Fruit fly (Drosophila melanogaster) whole organism, embryonic: Measurements from ENCODE around the gene CG11679.

ENCODE experiments used
- Atf6 ChIP-seq: fragments of 200-800 bp; sonication (Bioruptor generic); IDR thresholded peaks from 2 replicates; pipeline ENCODE4 v1.3.6; 2022; ENCODE audit warnings: missing biosample characterization, missing genetic modification characterization
- CG12155 ChIP-seq: fragments of 200-800 bp; sonication (Bioruptor generic); optimal IDR thresholded peaks from 3 replicates; lab custom pipeline; 2016; ENCODE audit warnings: missing biosample characterization, missing genetic modification characterization
- CG12659 ChIP-seq: fragments of 200-800 bp; sonication (Bioruptor generic); optimal IDR thresholded peaks from 3 replicates; lab custom pipeline; 2017; ENCODE audit warnings: mild to moderate bottlenecking, missing biosample characterization, missing genetic modification reagents, missing genetic modification characterization
- CG13424 ChIP-seq: fragments of 200-800 bp; sonication (Bioruptor generic); optimal IDR thresholded peaks from 2 replicates; lab custom pipeline; 2019; ENCODE audit warnings: missing biosample characterization, mild to moderate bottlenecking, missing genetic modification characterization, moderate library complexity
- CG14710 ChIP-seq: fragments of 200-800 bp; sonication (Bioruptor generic); optimal IDR thresholded peaks from 3 replicates; lab custom pipeline; 2019; ENCODE audit warnings: missing biosample characterization, mild to moderate bottlenecking, missing genetic modification characterization, moderate library complexity
- CG15514 ChIP-seq: fragments of 200-800 bp; sonication (Bioruptor generic); optimal IDR thresholded peaks from 3 replicates; lab custom pipeline; 2017; ENCODE audit warnings: missing biosample characterization, missing genetic modification characterization, mild to moderate bottlenecking, moderate library complexity, missing genetic modification reagents
- CG18476 ChIP-seq: fragments of 200-800 bp; sonication (Bioruptor generic); optimal IDR thresholded peaks from 2 replicates; lab custom pipeline; 2016; ENCODE audit warnings: missing biosample characterization, mild to moderate bottlenecking, missing genetic modification characterization
- CG2116 ChIP-seq: fragments of 200-800 bp; sonication (Bioruptor generic); optimal IDR thresholded peaks from 3 replicates; lab custom pipeline; 2018; ENCODE audit warnings: missing biosample characterization, mild to moderate bottlenecking, missing genetic modification characterization
- CG2120 ChIP-seq: fragments of 200-800 bp; sonication (Bioruptor generic); optimal IDR thresholded peaks from 3 replicates; lab custom pipeline; 2016; ENCODE audit warnings: missing biosample characterization, missing genetic modification characterization
- CG2202 ChIP-seq: fragments of 200-800 bp; sonication (Bioruptor generic); optimal IDR thresholded peaks from 2 replicates; lab custom pipeline; 2018; ENCODE audit warnings: missing biosample characterization, mild to moderate bottlenecking, missing genetic modification characterization
- CG2889 ChIP-seq: fragments of 200-800 bp; sonication (Bioruptor generic); IDR thresholded peaks from 3 replicates; pipeline ENCODE4 v1.3.6; 2022; ENCODE audit warnings: missing biosample characterization, missing genetic modification characterization
- CG31388 ChIP-seq: fragments of 200-800 bp; sonication (Bioruptor generic); optimal IDR thresholded peaks from 2 replicates; lab custom pipeline; 2016; ENCODE audit warnings: missing biosample characterization, missing genetic modification characterization
- CG3163 ChIP-seq: fragments of 200-800 bp; sonication (Bioruptor generic); optimal IDR thresholded peaks from 3 replicates; lab custom pipeline; 2016; ENCODE audit warnings: missing biosample characterization, missing genetic modification characterization
- CG3995 ChIP-seq: fragments of 200-800 bp; sonication (Bioruptor generic); optimal IDR thresholded peaks from 3 replicates; lab custom pipeline; 2016; ENCODE audit warnings: missing biosample characterization, missing genetic modification characterization
- CG6854 ChIP-seq: fragments of 200-800 bp; sonication (Bioruptor generic); optimal IDR thresholded peaks from 3 replicates; lab custom pipeline; 2017; ENCODE audit warnings: missing biosample characterization, mild to moderate bottlenecking, missing genetic modification characterization
- CG7372 ChIP-seq: fragments of 200-800 bp; sonication (Bioruptor generic); IDR thresholded peaks from 2 replicates; pipeline ENCODE4 v1.3.6; 2022; ENCODE audit warnings: missing biosample characterization, missing genetic modification characterization
- CG7928 ChIP-seq: fragments of 200-800 bp; sonication (Bioruptor generic); optimal IDR thresholded peaks from 2 replicates; lab custom pipeline; 2017; ENCODE audit warnings: missing biosample characterization, mild to moderate bottlenecking, missing genetic modification characterization
- CG8089 ChIP-seq: fragments of 200-800 bp; sonication (Bioruptor generic); optimal IDR thresholded peaks from 3 replicates; lab custom pipeline; 2016; ENCODE audit warnings: missing biosample characterization, missing genetic modification characterization
- CG8281 ChIP-seq: fragments of 200-800 bp; sonication (Bioruptor generic); optimal IDR thresholded peaks from 2 replicates; lab custom pipeline; 2018; ENCODE audit warnings: missing biosample characterization, mild to moderate bottlenecking, missing genetic modification characterization, moderate library complexity
- CG8924 ChIP-seq: fragments of 200-800 bp; optimal IDR thresholded peaks from 3 replicates; lab custom pipeline; 2019; ENCODE audit warnings: missing biosample characterization, mild to moderate bottlenecking, missing genetic modification characterization, moderate library complexity
- CG9437 ChIP-seq: fragments of 200-800 bp; sonication (Bioruptor generic); optimal IDR thresholded peaks from 2 replicates; lab custom pipeline; 2018; ENCODE audit warnings: missing biosample characterization, mild to moderate bottlenecking, missing genetic modification characterization
- CG9727 ChIP-seq: fragments of 200-800 bp; sonication (Bioruptor generic); optimal IDR thresholded peaks from 3 replicates; lab custom pipeline; 2017; ENCODE audit warnings: missing biosample characterization, mild to moderate bottlenecking, missing genetic modification characterization
- CG9932 ChIP-seq: fragments of 200-800 bp; sonication (Bioruptor generic); IDR thresholded peaks from 2 replicates; pipeline ENCODE4 v1.3.6; 2022; ENCODE audit warnings: missing biosample characterization, missing genetic modification characterization
- Dip3 ChIP-seq: fragments of 200-800 bp; sonication (Bioruptor generic); optimal IDR thresholded peaks from 3 replicates; lab custom pipeline; 2016; ENCODE audit warnings: missing biosample characterization, missing genetic modification characterization
- Dll ChIP-seq: fragments of 200-800 bp; sonication (Bioruptor generic); IDR thresholded peaks from 4 replicates; pipeline ENCODE4 v1.3.6; 2022; ENCODE audit warnings: missing biosample characterization, missing genetic modification characterization; ENCODE audit not compliant: partially characterized antibody
- Eip74EF ChIP-seq, 2 experiments: fragments of 200-800 bp in 1 of 2; fragments of >200 bp in 1 of 2; sonication (Bioruptor generic) in 1 of 2; optimal IDR thresholded peaks; 2 replicates each; lab custom pipeline; 2017 to 2019; ENCODE audit warnings: missing biosample characterization in 2 of 2, missing genetic modification characterization in 2 of 2, mild to moderate bottlenecking in 1 of 2, moderate library complexity in 1 of 2
- Fer3 ChIP-seq: fragments of 200-800 bp; sonication (Bioruptor generic); optimal IDR thresholded peaks from 2 replicates; lab custom pipeline; 2018; ENCODE audit warnings: missing biosample characterization, mild to moderate bottlenecking, missing genetic modification characterization, moderate library complexity
- H15 ChIP-seq: fragments of 200-800 bp; sonication (Bioruptor generic); IDR thresholded peaks from 3 replicates; pipeline ENCODE4 v1.3.6; 2022; ENCODE audit warnings: missing biosample characterization, missing genetic modification characterization
- HmgZ ChIP-seq: fragments of 200-800 bp; sonication (Bioruptor generic); optimal IDR thresholded peaks from 2 replicates; lab custom pipeline; 2018; ENCODE audit warnings: missing biosample characterization, mild to moderate bottlenecking, missing genetic modification characterization
- Hmx ChIP-seq: fragments of 200-800 bp; sonication (Bioruptor generic); optimal IDR thresholded peaks from 2 replicates; lab custom pipeline; 2016; ENCODE audit warnings: missing biosample characterization, missing genetic modification characterization
- NK7.1 ChIP-seq: fragments of 200-800 bp; sonication (Bioruptor generic); optimal IDR thresholded peaks from 3 replicates; lab custom pipeline; 2016; ENCODE audit warnings: missing biosample characterization, missing genetic modification characterization
- Nf-YB ChIP-seq: fragments of 200-800 bp; sonication (Bioruptor generic); optimal IDR thresholded peaks from 3 replicates; lab custom pipeline; 2019; ENCODE audit warnings: missing biosample characterization, mild to moderate bottlenecking, missing genetic modification characterization, moderate library complexity
- PHDP ChIP-seq: fragments of 200-800 bp; sonication (Bioruptor generic); optimal IDR thresholded peaks from 3 replicates; lab custom pipeline; 2018; ENCODE audit warnings: missing biosample characterization, mild to moderate bottlenecking, missing genetic modification characterization, moderate library complexity
- ara ChIP-seq: fragments of 200-800 bp; sonication (Bioruptor generic); IDR thresholded peaks from 2 replicates; pipeline ENCODE4 v1.3.6; 2022; ENCODE audit warnings: missing biosample characterization, missing genetic modification characterization
- bigmax ChIP-seq: fragments of 200-800 bp; sonication (Bioruptor generic); optimal IDR thresholded peaks from 2 replicates; lab custom pipeline; 2018; ENCODE audit warnings: missing biosample characterization, mild to moderate bottlenecking, missing genetic modification characterization
- bowl ChIP-seq: fragments of 200-800 bp; sonication (Bioruptor generic); IDR thresholded peaks from 2 replicates; pipeline ENCODE4 v1.3.6; 2022; ENCODE audit warnings: missing biosample characterization, missing genetic modification characterization
- crol ChIP-seq: fragments of 200-800 bp; sonication (Bioruptor generic); IDR thresholded peaks from 2 replicates; pipeline ENCODE4 v1.3.6; 2022; ENCODE audit warnings: missing biosample characterization, missing genetic modification characterization
- crp ChIP-seq, 2 experiments: fragments of 200-800 bp; sonication (Bioruptor generic); optimal IDR thresholded peaks; 2 replicates in 1 of 2; 3 replicates in 1 of 2; lab custom pipeline; 2017; ENCODE audit warnings: missing biosample characterization in 2 of 2, missing genetic modification characterization in 2 of 2, mild to moderate bottlenecking in 1 of 2, moderate library complexity in 1 of 2
- grn ChIP-seq: fragments of 200-800 bp; sonication (Bioruptor generic); optimal IDR thresholded peaks from 3 replicates; lab custom pipeline; 2017; ENCODE audit warnings: missing biosample characterization, missing genetic modification characterization
- gro ChIP-seq: fragments of 200-800 bp; sonication (Bioruptor generic); optimal IDR thresholded peaks from 2 replicates; lab custom pipeline; 2016; ENCODE audit warnings: missing biosample characterization, missing genetic modification characterization
- gsb ChIP-seq: fragments of 200-800 bp; sonication (Bioruptor generic); IDR thresholded peaks from 2 replicates; pipeline ENCODE4 v1.3.6; 2022; ENCODE audit warnings: missing biosample characterization, missing genetic modification characterization
- hth ChIP-seq: fragments of >200 bp; optimal IDR thresholded peaks from 2 replicates; lab custom pipeline; 2017; ENCODE audit warnings: inconsistent platforms
- otp ChIP-seq: fragments of 200-800 bp; sonication (Bioruptor generic); IDR thresholded peaks from 3 replicates; pipeline ENCODE4, ENCODE4 v1.3.6; 2022; ENCODE audit warnings: missing biosample characterization, missing genetic modification characterization
- peb ChIP-seq: fragments of 200-800 bp; sonication (Bioruptor generic); IDR thresholded peaks from 2 replicates; pipeline ENCODE4 v1.3.6; 2022; ENCODE audit warnings: missing biosample characterization, missing genetic modification characterization
- phol ChIP-seq: fragments of 200-800 bp; sonication (Bioruptor generic); optimal IDR thresholded peaks from 3 replicates; lab custom pipeline; 2018; ENCODE audit warnings: missing biosample characterization, mild to moderate bottlenecking, missing genetic modification characterization, moderate library complexity
- ranshi ChIP-seq: fragments of 200-800 bp; sonication (Bioruptor generic); IDR thresholded peaks from 2 replicates; pipeline ENCODE4 v1.3.6; 2022; ENCODE audit warnings: missing biosample characterization, missing genetic modification characterization
- row ChIP-seq: fragments of 200-800 bp; sonication (Bioruptor generic); IDR thresholded peaks from 3 replicates; pipeline ENCODE4 v1.3.6; 2022; ENCODE audit warnings: missing biosample characterization, missing genetic modification characterization
- sens-2 ChIP-seq: fragments of 200-800 bp; sonication (Bioruptor generic); IDR thresholded peaks from 2 replicates; pipeline ENCODE4 v1.3.6; 2022; ENCODE audit warnings: missing biosample characterization, missing genetic modification characterization
- seq ChIP-seq: fragments of 200-800 bp; sonication (Bioruptor generic); IDR thresholded peaks from 2 replicates; pipeline ENCODE4 v1.3.6; 2022; ENCODE audit warnings: missing biosample characterization, missing genetic modification characterization
- sug ChIP-seq: fragments of 200-800 bp; optimal IDR thresholded peaks from 2 replicates; lab custom pipeline; 2019; ENCODE audit warnings: missing biosample characterization, mild to moderate bottlenecking, missing genetic modification characterization, moderate library complexity
- toy ChIP-seq: fragments of 200-800 bp; sonication (Bioruptor generic); IDR thresholded peaks from 2 replicates; pipeline ENCODE4 v1.3.6; 2022; ENCODE audit warnings: missing biosample characterization, missing genetic modification characterization
- trem ChIP-seq: fragments of 200-800 bp; optimal IDR thresholded peaks from 3 replicates; lab custom pipeline; 2019; ENCODE audit warnings: missing biosample characterization, mild to moderate bottlenecking, missing genetic modification characterization, moderate library complexity
- vfl ChIP-seq: fragments of 200-800 bp; sonication (Bioruptor generic); optimal IDR thresholded peaks from 2 replicates; lab custom pipeline; 2016; ENCODE audit warnings: missing biosample characterization, missing genetic modification characterization

Gene CG11679

dm6 chrX:15737110-15737509 is 1.6 kb downstream of the CG11679 start, which contains the start of gene Arp6 (continued):
- no peak for TF ChIP-seq sens-2 (GFP tag; lab: Robert Waterston, UW)
- no peak for TF ChIP-seq grn (GFP tag; lab: Kevin White, UChicago)
- no peak for TF ChIP-seq Fer3 (tag; lab: Kevin White, UChicago)
- TF ChIP-seq peb (GFP tag; lab: Robert Waterston, UW): no peak
- TF ChIP-seq phol (tag; lab: Kevin White, UChicago): no peak
- no peak for TF ChIP-seq Dip3 (GFP tag; lab: Kevin White, UChicago)
- no peak for TF ChIP-seq CG2202
- TF ChIP-seq gsb (GFP tag; lab: Robert Waterston, UW): no peak
- 0 out of 4 replicates have a peak, but pooled peaks have one; percentile 42 for TF ChIP-seq Dll (GFP tag; lab: Robert Waterston, UW)
- TF ChIP-seq toy (GFP tag; lab: Robert Waterston, UW): no peak
- TF ChIP-seq CG12659: no peak
- TF ChIP-seq CG2120: no peak
- TF ChIP-seq ranshi (GFP tag; lab: Robert Waterston, UW): no peak
- TF ChIP-seq vfl (GFP tag; lab: Kevin White, UChicago): no peak
- TF ChIP-seq hth (lab: Kevin White, UChicago): no peak
- TF ChIP-seq CG18476 (GFP tag; lab: Kevin White, UChicago): no peak
- no peak for TF ChIP-seq CG2889 (GFP tag; lab: Robert Waterston, UW)
- no peak for TF ChIP-seq CG7928
- TF ChIP-seq CG8924 (tag; lab: Kevin White, UChicago): no peak
- no peak for TF ChIP-seq gro (GFP tag; lab: Kevin White, UChicago)
- TF ChIP-seq CG3163: no peak
- TF ChIP-seq NK7.1 (GFP tag; lab: Kevin White, UChicago): no peak
- TF ChIP-seq CG12155: no peak
- TF ChIP-seq seq (GFP tag; lab: Robert Waterston, UW): no peak
- no peak for TF ChIP-seq H15
- no peak for TF ChIP-seq bowl (GFP tag; lab: Robert Waterston, UW)
- peak; percentile 26 for TF ChIP-seq CG14710 (tag; lab: Kevin White, UChicago)
- no peak for TF ChIP-seq bigmax (GFP tag; lab: Kevin White, UChicago)
- no peak for TF ChIP-seq Eip74EF (GFP tag; optimal IDR thresholded peaks at IDR 0.05; lab: Kevin White, UChicago)
- TF ChIP-seq sug (tag; lab: Kevin White, UChicago): peak; percentile 6
- TF ChIP-seq CG8089: no peak
- TF ChIP-seq CG7372 (GFP tag; lab: Robert Waterston, UW): no peak
- no peak for TF ChIP-seq Nf-YB (GFP tag; lab: Kevin White, UChicago)
- peak; percentile 65 for TF ChIP-seq CG3995 (GFP tag; lab: Kevin White, UChicago)
- TF ChIP-seq trem: peak; percentile 29
- no peak for TF ChIP-seq CG9727 (GFP tag; lab: Kevin White, UChicago)
- TF ChIP-seq CG6854 (GFP tag; lab: Kevin White, UChicago): no peak
- no peak for TF ChIP-seq CG9932
- no peak for TF ChIP-seq CG9437
- no peak for TF ChIP-seq CG8281 (tag; lab: Kevin White, UChicago)
- no peak for TF ChIP-seq Hmx (GFP tag; lab: Kevin White, UChicago)
- TF ChIP-seq crol (GFP tag; lab: Robert Waterston, UW): no peak
- peak; percentile 26 for TF ChIP-seq CG15514 (GFP tag; lab: Kevin White, UChicago)
- peak in 1 of 2 experiments; percentile 65 for TF ChIP-seq crp (GFP tag; optimal IDR thresholded peaks at IDR 0.05; lab: Kevin White, UChicago)
- no peak for TF ChIP-seq otp (GFP tag; lab: Robert Waterston, UW)
- peak; percentile 40 for TF ChIP-seq CG2116 (GFP tag; lab: Kevin White, UChicago)
- no peak for TF ChIP-seq HmgZ
- TF ChIP-seq row (GFP tag; lab: Robert Waterston, UW): peak; percentile 61
- no peak for TF ChIP-seq PHDP (tag; lab: Kevin White, UChicago)
- no peak for TF ChIP-seq CG13424 (tag; lab: Kevin White, UChicago)
- no peak for TF ChIP-seq ara
- TF ChIP-seq Atf6 (GFP tag; lab: Robert Waterston, UW): no peak
- TF ChIP-seq CG31388 (GFP tag; lab: Kevin White, UChicago): no peak
